Worm (Caenorhabditis elegans) whole organism, L4 larva: ENCODE data around the gene dao-3.
A peak's percentile ranks its signal among the peaks of the same experiment; 100 is the strongest.

Experiments
- F10B5.3 ChIP-seq: sonication (generic microtip); optimal IDR thresholded peaks from 2 replicates; lab custom pipeline; 2016; ENCODE audit warnings: mild to moderate bottlenecking, missing genetic modification characterization, missing compliant biosample characterization
- ces-1 ChIP-seq: fragments of 150-350 bp; sonication (generic microtip); optimal IDR thresholded peaks from 4 replicates; lab custom pipeline; 2014; ENCODE audit warnings: missing biosample characterization, missing genetic modification reagents, missing genetic modification characterization
- daf-12 ChIP-seq: fragments of 150-350 bp; optimal IDR thresholded peaks from 2 replicates; lab custom pipeline; 2014; ENCODE audit warnings: missing biosample characterization, missing genetic modification reagents, missing genetic modification characterization
- dmd-8 ChIP-seq: fragments of 200-800 bp; sonication (Bioruptor generic); IDR thresholded peaks from 2 replicates; pipeline ENCODE4 v1.3.6; 2022; ENCODE audit warnings: missing genetic modification characterization, missing compliant biosample characterization
- fos-1 ChIP-seq: fragments of 150-350 bp; optimal IDR thresholded peaks from 2 replicates; lab custom pipeline; 2014; ENCODE audit warnings: missing biosample characterization, missing genetic modification characterization
- lin-15B ChIP-seq: fragments of 150-350 bp; sonication (generic microtip); optimal IDR thresholded peaks from 3 replicates; lab custom pipeline; 2014; ENCODE audit warnings: missing biosample characterization, missing genetic modification characterization
- lin-39 ChIP-seq: fragments of 150-350 bp; optimal IDR thresholded peaks from 2 replicates; lab custom pipeline; 2014; ENCODE audit warnings: missing biosample characterization, missing genetic modification reagents, missing genetic modification characterization
- lsy-2 ChIP-seq, 2 experiments: fragments of 150-350 bp in 1 of 2; sonication (generic microtip) in 1 of 2; optimal IDR thresholded peaks; 2 replicates each; lab custom pipeline; 2014 to 2017; ENCODE audit warnings: missing biosample characterization in 2 of 2, missing genetic modification characterization in 2 of 2
- nhr-237 ChIP-seq: sonication (generic microtip); optimal IDR thresholded peaks from 2 replicates; lab custom pipeline; 2017; ENCODE audit warnings: missing biosample characterization, missing genetic modification characterization
- pqm-1 ChIP-seq: sonication (generic microtip); optimal IDR thresholded peaks from 2 replicates; lab custom pipeline; 2017; ENCODE audit warnings: missing biosample characterization, missing genetic modification characterization
- snpc-4 ChIP-seq: fragments of 150-350 bp; optimal IDR thresholded peaks from 2 replicates; lab custom pipeline; 2014; ENCODE audit warnings: missing biosample characterization, missing genetic modification characterization
- tag-97 ChIP-seq: fragments of 200-800 bp; sonication (Bioruptor generic); IDR thresholded peaks from 2 replicates; pipeline ENCODE4 v1.3.6; 2022; ENCODE audit warnings: missing genetic modification characterization, missing compliant biosample characterization
- tra-1 ChIP-seq: fragments of 200-800 bp; sonication (Bioruptor generic); IDR thresholded peaks from 2 replicates; pipeline ENCODE4 v1.3.6; 2022; ENCODE audit warnings: missing genetic modification reagents, missing genetic modification characterization, missing compliant biosample characterization
- zip-11 ChIP-seq: fragments of 200-800 bp; sonication (Bioruptor generic); IDR thresholded peaks from 2 replicates; pipeline ENCODE4 v1.3.6; 2022; ENCODE audit warnings: missing genetic modification characterization, missing compliant biosample characterization

ce11 chrX:8083919-8084318, 2.4 kb downstream of the dao-3 start, which contains the start of gene K07E3.4:
- TF ChIP-seq tag-97 (GFP tag; lab: Robert Waterston, UW) = no peak
- no peak for TF ChIP-seq lin-39 (tag; lab: Kevin White, UChicago)
- no peak for TF ChIP-seq daf-12 (tag; lab: Kevin White, UChicago)
- TF ChIP-seq zip-11 (GFP tag; lab: Robert Waterston, UW) = no peak
- TF ChIP-seq ces-1 (GFP tag; lab: Kevin White, UChicago) = no peak
- TF ChIP-seq fos-1 (tag; lab: Kevin White, UChicago) = no peak
- TF ChIP-seq F10B5.3 (tag; lab: Kevin White, UChicago) = no peak
- TF ChIP-seq tra-1 (GFP tag; lab: Robert Waterston, UW) = 0 out of 2 replicates have a peak, but pooled peaks have one; percentile 31
- peak in 1 of 2 experiments; percentile 46 for TF ChIP-seq lsy-2 (tag; optimal IDR thresholded peaks at IDR 0.05; lab: Kevin White, UChicago)
- TF ChIP-seq snpc-4 = no peak
- peak; percentile 42 for TF ChIP-seq pqm-1 (tag; lab: Kevin White, UChicago)
- TF ChIP-seq nhr-237 (tag; lab: Kevin White, UChicago) = no peak
- TF ChIP-seq lin-15B (tag; lab: Kevin White, UChicago) = no peak
- TF ChIP-seq dmd-8 (GFP tag; lab: Robert Waterston, UW) = no peak
